Worm (Caenorhabditis elegans): Measurements from ENCODE around the gene F11C1.4.
A peak's percentile ranks its signal among the peaks of the same experiment; 100 is the strongest.

The F11C1.4 gene

DNA sequence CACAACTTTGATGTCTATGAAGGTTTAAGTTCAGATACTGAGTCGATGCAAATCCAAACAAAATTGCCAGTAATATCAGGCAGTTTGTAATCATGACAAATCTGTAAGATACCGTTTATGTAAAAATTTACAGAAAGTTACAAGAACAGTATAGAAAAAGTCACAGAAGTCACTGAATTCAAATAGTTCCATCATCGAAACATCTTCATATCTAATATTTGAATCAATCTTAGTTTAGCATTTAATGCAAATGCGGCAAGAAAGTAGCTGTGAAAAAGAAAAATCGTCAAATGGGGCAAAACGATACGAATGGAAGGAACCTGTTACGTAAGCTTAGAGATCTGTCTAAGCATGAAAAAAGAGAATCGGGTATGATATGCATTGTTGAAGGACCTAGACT lies 33.7 kb upstream of the F11C1.4 start, which contains the start of gene gmap-2:
Gene gmap-2 (minus strand): TSS at position 101 of the 400 bp plus-strand sequence.
- TF ChIP-seq tbx-37 (GFP tag; conservative IDR thresholded peaks at IDR 0.05) (no peak), hmbx-1 (tag; optimal IDR thresholded peaks at IDR 0.05) (no peak), ceh-36 (tag; optimal IDR thresholded peaks at IDR 0.05) (no peak), scrt-1 (GFP tag; IDR thresholded peaks at IDR 0.05) (no peak), ceh-13 (GFP tag; optimal IDR thresholded peaks at IDR 0.05) (no peak), aly-1 (tag; optimal IDR thresholded peaks at IDR 0.05) (no peak), tra-4 (tag; optimal IDR thresholded peaks at IDR 0.05) (no peak), B0310.2 (tag; optimal IDR thresholded peaks at IDR 0.05) (no peak), pes-1 (GFP tag; IDR thresholded peaks at IDR 0.05) (no peak), ets-7 (tag; optimal IDR thresholded peaks at IDR 0.05) (no peak), ama-1 (optimal IDR thresholded peaks at IDR 0.05) (no peak), F13C5.2 (tag; optimal IDR thresholded peaks at IDR 0.05) (no peak), flt-1 (GFP tag; IDR thresholded peaks at IDR 0.05) (no peak), hmg-4 (GFP tag; optimal IDR thresholded peaks at IDR 0.05) (no peak), tbx-11 (GFP tag; IDR thresholded peaks at IDR 0.05) (no peak), sea-1 (GFP tag; conservative IDR thresholded peaks at IDR 0.05) (no peak), hnd-1 (tag; optimal IDR thresholded peaks at IDR 0.05) (no peak)

ce11 chrX:12944661-12945060 lies 32.2 kb upstream of the F11C1.4 start:
- no peak for TF ChIP-seq tbx-37 (GFP tag; conservative IDR thresholded peaks at IDR 0.05)

ce11 chrX:12946533-12946932 lies 30.3 kb upstream of the F11C1.4 start, which contains the start of gene C05E7.3:
Gene C05E7.3 (minus strand): TSS chrX:12946633.
- TF ChIP-seq tbx-11 (GFP tag; IDR thresholded peaks at IDR 0.05) = no peak

ce11 chrX:12951175-12951574 lies 25.7 kb upstream of the F11C1.4 start:
- TF ChIP-seq hmbx-1 (tag; optimal IDR thresholded peaks at IDR 0.05) (no peak), tbx-37 (GFP tag; conservative IDR thresholded peaks at IDR 0.05) (no peak), sea-1 (GFP tag; conservative IDR thresholded peaks at IDR 0.05) (no peak), pes-1 (GFP tag; IDR thresholded peaks at IDR 0.05) (no peak), ama-1 (optimal IDR thresholded peaks at IDR 0.05) (no peak), hnd-1 (tag; optimal IDR thresholded peaks at IDR 0.05) (no peak), tra-4 (tag; optimal IDR thresholded peaks at IDR 0.05) (no peak), hmg-4 (GFP tag; optimal IDR thresholded peaks at IDR 0.05) (no peak), F13C5.2 (tag; optimal IDR thresholded peaks at IDR 0.05) (no peak), ets-7 (tag; optimal IDR thresholded peaks at IDR 0.05) (no peak), scrt-1 (GFP tag; IDR thresholded peaks at IDR 0.05) (no peak), ceh-36 (tag; optimal IDR thresholded peaks at IDR 0.05) (no peak), B0310.2 (tag; optimal IDR thresholded peaks at IDR 0.05) (no peak), ceh-13 (GFP tag; optimal IDR thresholded peaks at IDR 0.05) (no peak), aly-1 (tag; optimal IDR thresholded peaks at IDR 0.05) (no peak), flt-1 (GFP tag; IDR thresholded peaks at IDR 0.05) (no peak), tbx-11 (GFP tag; IDR thresholded peaks at IDR 0.05) (no peak)

DNA sequence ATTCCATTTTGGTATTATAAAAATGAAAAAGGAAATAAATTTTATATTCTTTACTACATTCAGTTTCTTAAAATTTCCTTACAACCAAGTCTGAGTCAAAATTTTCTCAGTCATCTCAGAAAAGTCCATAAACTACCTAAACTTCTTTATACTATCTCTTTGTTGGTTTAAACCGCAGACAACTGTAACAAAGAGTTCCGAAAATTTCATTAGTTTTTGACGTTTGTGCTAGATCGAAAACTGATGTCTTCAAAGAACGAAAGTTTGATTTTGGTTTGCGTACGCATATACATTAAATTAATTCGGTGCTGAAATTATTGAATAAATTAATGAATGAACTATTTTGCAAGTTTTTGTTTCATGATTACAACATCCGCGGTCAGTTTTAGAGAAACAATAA lies 18.0 kb upstream of the F11C1.4 start:
- TF ChIP-seq tbx-37 (GFP tag; conservative IDR thresholded peaks at IDR 0.05) (no peak), B0310.2 (tag; optimal IDR thresholded peaks at IDR 0.05) (no peak), sea-1 (GFP tag; conservative IDR thresholded peaks at IDR 0.05) (no peak), scrt-1 (GFP tag; IDR thresholded peaks at IDR 0.05) (no peak), ceh-36 (tag; optimal IDR thresholded peaks at IDR 0.05) (no peak), ama-1 (optimal IDR thresholded peaks at IDR 0.05) (no peak), pes-1 (GFP tag; IDR thresholded peaks at IDR 0.05) (no peak), flt-1 (GFP tag; IDR thresholded peaks at IDR 0.05) (no peak)

- TF ChIP-seq hnd-1 (tag; optimal IDR thresholded peaks at IDR 0.05) = no peak
- no peak for TF ChIP-seq pes-1 (GFP tag; IDR thresholded peaks at IDR 0.05)
- no peak for TF ChIP-seq ama-1 (optimal IDR thresholded peaks at IDR 0.05)
- no peak for TF ChIP-seq B0310.2 (tag; optimal IDR thresholded peaks at IDR 0.05)
- no peak for TF ChIP-seq ceh-36 (tag; optimal IDR thresholded peaks at IDR 0.05)
- TF ChIP-seq tbx-37 (GFP tag; conservative IDR thresholded peaks at IDR 0.05) = no peak
- TF ChIP-seq scrt-1 (GFP tag; IDR thresholded peaks at IDR 0.05) = no peak
- no peak for TF ChIP-seq hmg-4 (GFP tag; optimal IDR thresholded peaks at IDR 0.05)
- TF ChIP-seq tbx-11 (GFP tag; IDR thresholded peaks at IDR 0.05) = no peak
- no peak for TF ChIP-seq tra-4 (tag; optimal IDR thresholded peaks at IDR 0.05)
- no peak for TF ChIP-seq sea-1 (GFP tag; conservative IDR thresholded peaks at IDR 0.05)
- no peak for TF ChIP-seq hmbx-1 (tag; optimal IDR thresholded peaks at IDR 0.05)
- TF ChIP-seq ceh-13 (GFP tag; optimal IDR thresholded peaks at IDR 0.05) = no peak
- no peak for TF ChIP-seq F13C5.2 (tag; optimal IDR thresholded peaks at IDR 0.05)
- no peak for TF ChIP-seq flt-1 (GFP tag; IDR thresholded peaks at IDR 0.05)
- no peak for TF ChIP-seq aly-1 (tag; optimal IDR thresholded peaks at IDR 0.05)
- TF ChIP-seq ets-7 (tag; optimal IDR thresholded peaks at IDR 0.05) = no peak
Measured at ce11 chrX:12965163-12965562, 11.7 kb upstream of the F11C1.4 start, which contains the start of gene frpr-2. Gene frpr-2 (plus strand): TSS chrX:12965463.

ce11 chrX:12975595-12976089 lies 1.2 kb upstream of the F11C1.4 start, which contains the start of gene ppk-3:
Gene ppk-3 (minus strand): TSS chrX:12975645.
- TF ChIP-seq hmg-4 (GFP tag; optimal IDR thresholded peaks at IDR 0.05) (no peak), aly-1 (tag; optimal IDR thresholded peaks at IDR 0.05) (no peak), F13C5.2 (tag; optimal IDR thresholded peaks at IDR 0.05) (peak; percentile 32), ceh-13 (GFP tag; optimal IDR thresholded peaks at IDR 0.05) (no peak), tra-4 (tag; optimal IDR thresholded peaks at IDR 0.05) (no peak), tbx-11 (GFP tag; IDR thresholded peaks at IDR 0.05) (no peak), tbx-37 (GFP tag; conservative IDR thresholded peaks at IDR 0.05) (no peak), B0310.2 (tag; optimal IDR thresholded peaks at IDR 0.05) (no peak)

DNA sequence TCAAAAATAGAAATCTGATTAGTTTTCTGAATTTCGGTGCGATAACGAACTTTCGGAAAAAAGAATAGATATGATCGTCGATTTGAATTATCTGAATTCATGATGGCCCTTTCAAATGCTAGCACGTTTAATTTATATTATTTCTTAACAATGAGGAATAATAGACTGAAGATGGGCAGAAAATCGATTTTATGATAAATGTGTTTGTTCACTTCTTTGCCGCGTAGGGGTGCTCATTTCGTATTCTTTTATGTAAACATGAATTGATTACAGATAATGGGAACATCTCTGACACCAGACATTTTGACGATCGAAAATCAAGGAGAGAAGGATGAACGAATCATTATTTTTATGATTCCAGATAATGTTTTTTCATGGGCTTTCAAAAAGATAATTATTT lies 577 bp downstream of the F11C1.4 start, which contains the start of gene F11C1.9:
Gene F11C1.9 (minus strand): TSS at position 101 of the 400 bp plus-strand sequence.
- TF ChIP-seq F13C5.2 (tag; optimal IDR thresholded peaks at IDR 0.05) = no peak
- no peak for TF ChIP-seq tbx-37 (GFP tag; conservative IDR thresholded peaks at IDR 0.05)
- no peak for TF ChIP-seq hnd-1 (tag; optimal IDR thresholded peaks at IDR 0.05)
- no peak for TF ChIP-seq hmg-4 (GFP tag; optimal IDR thresholded peaks at IDR 0.05)
- TF ChIP-seq B0310.2 (tag; optimal IDR thresholded peaks at IDR 0.05) = no peak
- no peak for TF ChIP-seq ets-7 (tag; optimal IDR thresholded peaks at IDR 0.05)
- TF ChIP-seq tra-4 (tag; optimal IDR thresholded peaks at IDR 0.05) = no peak
- TF ChIP-seq pes-1 (GFP tag; IDR thresholded peaks at IDR 0.05) = no peak
- TF ChIP-seq ceh-36 (tag; optimal IDR thresholded peaks at IDR 0.05) = no peak
- TF ChIP-seq scrt-1 (GFP tag; IDR thresholded peaks at IDR 0.05) = no peak
- no peak for TF ChIP-seq hmbx-1 (tag; optimal IDR thresholded peaks at IDR 0.05)
- TF ChIP-seq sea-1 (GFP tag; conservative IDR thresholded peaks at IDR 0.05) = no peak
- no peak for TF ChIP-seq ceh-13 (GFP tag; optimal IDR thresholded peaks at IDR 0.05)
- no peak for TF ChIP-seq ama-1 (optimal IDR thresholded peaks at IDR 0.05)
- no peak for TF ChIP-seq tbx-11 (GFP tag; IDR thresholded peaks at IDR 0.05)
- no peak for TF ChIP-seq aly-1 (tag; optimal IDR thresholded peaks at IDR 0.05)
- TF ChIP-seq flt-1 (GFP tag; IDR thresholded peaks at IDR 0.05) = no peak

Measured in whole organism, early embryonic.